Worm (Caenorhabditis elegans) whole organism, midembryonic: Measurements from ENCODE around the gene sqst-3.

ENCODE experiments used
- T22C8.4 ChIP-seq: fragments of 200-800 bp; sonication (Bioruptor generic); IDR thresholded peaks from 2 replicates; pipeline ENCODE4 v1.3.6; 2022; ENCODE audit warnings: missing genetic modification characterization, missing compliant biosample characterization
- ref-1 ChIP-seq: fragments of 200-800 bp; sonication (Bioruptor generic); conservative IDR thresholded peaks from 2 replicates; pipeline ENCODE4 v1.3.6; 2022; ENCODE audit warnings: missing genetic modification reagents, missing genetic modification characterization, missing compliant biosample characterization

DNA sequence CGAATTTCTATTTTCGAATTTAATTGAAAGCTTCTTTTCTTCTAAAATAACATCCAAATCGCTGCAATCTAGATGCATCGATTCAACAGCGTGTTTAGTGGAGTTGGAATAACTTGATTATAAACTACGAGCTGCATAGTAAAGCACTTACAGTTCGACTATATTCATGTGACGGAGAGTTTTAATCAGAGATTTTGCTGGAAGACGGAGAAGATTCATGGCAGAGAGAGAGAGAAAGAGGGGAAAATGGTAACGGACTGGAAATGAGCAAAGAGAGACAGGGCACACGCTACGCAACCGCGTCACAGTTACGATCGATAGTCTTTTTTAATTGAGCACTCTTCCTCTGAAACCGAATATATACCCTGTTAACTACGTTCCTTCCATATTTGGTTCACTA lies 2.9 kb downstream of the sqst-3 start, which contains the start of gene fbxb-116:
- no peak for TF ChIP-seq T22C8.4 (GFP tag; lab: Robert Waterston, UW)
- no peak for TF ChIP-seq ref-1
